Fruit fly (Drosophila melanogaster): Measurements from ENCODE around the gene CIAPIN1.

Gene CIAPIN1

DNA sequence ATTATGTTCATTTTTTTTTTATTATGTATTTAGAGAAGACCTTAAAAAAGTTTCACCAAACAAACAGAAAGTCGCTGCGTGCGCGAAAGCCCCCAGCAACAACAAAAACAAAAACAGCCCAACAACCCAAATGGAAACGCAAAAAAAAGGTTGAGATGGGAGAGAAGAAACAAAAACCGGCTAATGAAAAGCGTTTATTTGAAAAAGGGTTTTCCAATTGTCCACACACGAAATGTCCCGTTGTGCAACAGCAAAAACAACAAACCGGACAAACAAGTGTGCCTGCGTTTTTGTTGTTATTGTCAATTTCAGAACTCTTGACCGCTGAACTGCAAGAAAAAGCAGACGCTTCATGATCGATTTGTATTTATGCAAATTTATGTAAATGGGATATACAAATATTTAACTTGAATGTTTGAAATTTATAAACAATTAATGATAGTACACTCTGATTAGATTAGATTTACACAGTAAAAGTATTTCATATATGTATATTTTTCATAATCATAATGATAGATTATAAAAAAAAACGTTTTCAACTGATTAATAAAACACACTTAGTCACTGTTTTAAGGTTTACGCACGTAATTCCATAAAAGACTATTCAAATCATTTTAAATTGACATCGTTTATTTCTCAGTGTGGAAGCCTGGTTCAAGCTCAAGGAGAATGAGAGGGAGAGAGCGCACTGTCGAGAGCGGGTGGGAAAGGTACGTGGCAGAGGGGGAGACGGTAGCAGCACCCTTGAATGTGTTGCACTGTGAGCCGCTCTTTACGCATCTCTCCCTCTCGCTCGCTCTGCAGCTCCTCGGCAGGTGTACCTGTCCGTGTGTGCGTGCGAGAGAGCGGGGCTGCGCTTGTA, 17.9 kb upstream of the CIAPIN1 start (continued):
- TF ChIP-seq CG15479 (GFP tag; optimal IDR thresholded peaks at IDR 0.05), result peak; percentile 35
- TF ChIP-seq gce (GFP tag; IDR thresholded peaks at IDR 0.05), result 0 out of 3 replicates have a peak, but pooled peaks have one; percentile 29
- TF ChIP-seq disco-r (GFP tag; optimal IDR thresholded peaks at IDR 0.05), result no peak
- TF ChIP-seq zfh1 (GFP tag; IDR thresholded peaks at IDR 0.05), result peak; percentile 80
- TF ChIP-seq ATbp (GFP tag; optimal IDR thresholded peaks at IDR 0.05), result peak; percentile 65
- peak; percentile 14 for TF ChIP-seq CG4707 (GFP tag; optimal IDR thresholded peaks at IDR 0.05)
- no peak for TF ChIP-seq CG16813 (GFP tag; IDR thresholded peaks at IDR 0.05; ENCODE audit: partially characterized antibody)
- peak; percentile 58 for TF ChIP-seq salm (tag; optimal IDR thresholded peaks at IDR 0.05)
- TF ChIP-seq CG9727 (GFP tag; optimal IDR thresholded peaks at IDR 0.05), result peak; percentile 95
- TF ChIP-seq pita (GFP tag; optimal IDR thresholded peaks at IDR 0.05), result no peak
- no peak for TF ChIP-seq CG18011 (GFP tag; optimal IDR thresholded peaks at IDR 0.05)
- TF ChIP-seq CG18476 (GFP tag; optimal IDR thresholded peaks at IDR 0.05), result peak; percentile 54
- TF ChIP-seq CG1233 (GFP tag; optimal IDR thresholded peaks at IDR 0.05), result peak; percentile 75
- peak; percentile 75 for TF ChIP-seq zf30C (GFP tag; optimal IDR thresholded peaks at IDR 0.05)
- peak; percentile 25 for TF ChIP-seq CG9817 (tag; optimal IDR thresholded peaks at IDR 0.05)
- TF ChIP-seq bigmax (GFP tag; optimal IDR thresholded peaks at IDR 0.05), result no peak
- TF ChIP-seq shn (GFP tag; optimal IDR thresholded peaks at IDR 0.05), result no peak
- 0 out of 3 replicates have a peak, but pooled peaks have one; percentile 7 for TF ChIP-seq mld (GFP tag; IDR thresholded peaks at IDR 0.05; ENCODE audit: partially characterized antibody)
- no peak for TF ChIP-seq sna (GFP tag; IDR thresholded peaks at IDR 0.05; ENCODE audit: partially characterized antibody)
- no peak for TF ChIP-seq HmgD (GFP tag; optimal IDR thresholded peaks at IDR 0.05)
- peak; percentile 13 for TF ChIP-seq CG4617 (GFP tag; optimal IDR thresholded peaks at IDR 0.05; ENCODE audit: borderline replicate concordance)
- TF ChIP-seq CG10431 (GFP tag; optimal IDR thresholded peaks at IDR 0.05), result no peak
- peak; percentile 44 for TF ChIP-seq CG18764 (GFP tag; optimal IDR thresholded peaks at IDR 0.05)
- peak; percentile 37 for TF ChIP-seq kay (GFP tag; optimal IDR thresholded peaks at IDR 0.05)
- no peak for TF ChIP-seq Lim3 (GFP tag; IDR thresholded peaks at IDR 0.05)
- peak; percentile 41 for TF ChIP-seq Dek (tag; optimal IDR thresholded peaks at IDR 0.05)
- TF ChIP-seq nmo (GFP tag; optimal IDR thresholded peaks at IDR 0.05), result peak; percentile 91
- no peak for TF ChIP-seq nerfin-2 (GFP tag; IDR thresholded peaks at IDR 0.05; ENCODE audit: partially characterized antibody)
- TF ChIP-seq Hr51 (GFP tag; optimal IDR thresholded peaks at IDR 0.05), result peak; percentile 46 to 84
- no peak for TF ChIP-seq knrl (GFP tag; IDR thresholded peaks at IDR 0.05; ENCODE audit: partially characterized antibody)
- TF ChIP-seq mam (GFP tag; optimal IDR thresholded peaks at IDR 0.05), result peak; percentile 8
- no peak for TF ChIP-seq CG7963 (GFP tag; IDR thresholded peaks at IDR 0.05; ENCODE audit: partially characterized antibody)
- TF ChIP-seq CG5245 (GFP tag; optimal IDR thresholded peaks at IDR 0.05), result peak; percentile 75
- TF ChIP-seq CG32772 (GFP tag; IDR thresholded peaks at IDR 0.05), result peak; percentile 63
- TF ChIP-seq Blimp-1 (GFP tag; optimal IDR thresholded peaks at IDR 0.05), result peak; percentile 82
- peak; percentile 89 for TF ChIP-seq CG7839 (tag; optimal IDR thresholded peaks at IDR 0.05)
- TF ChIP-seq MESR4 (GFP tag; optimal IDR thresholded peaks at IDR 0.05), result no peak
- TF ChIP-seq CG7556 (GFP tag; optimal IDR thresholded peaks at IDR 0.05), result peak; percentile 89
- TF ChIP-seq Xrp1 (GFP tag; IDR thresholded peaks at IDR 0.05), result peak; percentile 86
- TF ChIP-seq CG4424 (GFP tag; optimal IDR thresholded peaks at IDR 0.05), result peak; percentile 85
- no peak for TF ChIP-seq hkb (optimal IDR thresholded peaks at IDR 0.05)
- TF ChIP-seq hkb (GFP tag; IDR thresholded peaks at IDR 0.05), result peak; percentile 77
- no peak for TF ChIP-seq Dref (GFP tag; IDR thresholded peaks at IDR 0.05)
- no peak for TF ChIP-seq CG9797 (GFP tag; optimal IDR thresholded peaks at IDR 0.05)
- TF ChIP-seq tll (GFP tag; optimal IDR thresholded peaks at IDR 0.05), result peak in 1 of 2 experiments; percentile 18
- TF ChIP-seq hb (GFP tag; IDR thresholded peaks at IDR 0.05; ENCODE audit: partially characterized antibody), result no peak
- TF ChIP-seq Sin3A (optimal IDR thresholded peaks at IDR 0.05), result no peak
- TF ChIP-seq Ets97D (GFP tag; optimal IDR thresholded peaks at IDR 0.05), result no peak
